Fruit fly (Drosophila melanogaster) whole organism, prepupa: ENCODE data around the gene CG7246.

Source experiments
- Blimp-1 ChIP-seq: fragments of 200-800 bp; sonication (Bioruptor generic); optimal IDR thresholded peaks from 3 replicates; lab custom pipeline; 2017; ENCODE audit warnings: missing biosample characterization, missing genetic modification characterization, mild to moderate bottlenecking, moderate library complexity, missing genetic modification reagents
- CG31627 ChIP-seq: fragments of 200-800 bp; sonication (Bioruptor generic); optimal IDR thresholded peaks from 3 replicates; lab custom pipeline; 2016; ENCODE audit warnings: missing biosample characterization, missing genetic modification characterization
- CG6792 ChIP-seq: fragments of 200-800 bp; sonication (Bioruptor generic); optimal IDR thresholded peaks from 3 replicates; lab custom pipeline; 2016; ENCODE audit warnings: missing biosample characterization, missing genetic modification characterization
- Sox102F ChIP-seq: fragments of 200-800 bp; sonication (Bioruptor generic); optimal IDR thresholded peaks from 2 replicates; lab custom pipeline; 2016; ENCODE audit warnings: missing biosample characterization, mild to moderate bottlenecking, missing genetic modification characterization

DNA sequence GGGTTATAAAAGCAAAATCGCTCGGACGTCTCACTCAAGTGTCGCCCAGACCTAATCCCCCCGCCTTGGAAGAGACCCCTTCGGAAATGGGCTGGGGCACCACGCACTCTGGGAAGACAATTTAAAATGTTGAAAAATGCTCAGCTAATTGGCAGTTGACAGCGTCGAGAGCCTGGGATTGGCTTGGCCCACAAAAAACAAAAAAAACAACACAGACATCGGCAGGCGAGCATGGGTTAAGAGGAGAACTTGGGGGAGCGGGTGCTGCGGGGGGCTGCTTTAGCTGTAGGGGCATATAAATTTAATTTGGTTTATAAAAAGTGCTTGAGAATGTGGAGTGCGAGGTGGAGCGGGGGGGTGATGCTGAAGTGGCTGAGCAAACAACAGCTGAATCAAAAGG is 41.6 kb upstream of the CG7246 start:
- TF ChIP-seq Blimp-1 (GFP tag; lab: Kevin White, UChicago) (no peak), CG31627 (no peak), CG6792 (GFP tag; lab: Kevin White, UChicago) (no peak), Sox102F (GFP tag; lab: Kevin White, UChicago) (no peak)
